Worm (Caenorhabditis elegans): ENCODE data around the gene ZC518.8.

Gene ZC518.8

DNA sequence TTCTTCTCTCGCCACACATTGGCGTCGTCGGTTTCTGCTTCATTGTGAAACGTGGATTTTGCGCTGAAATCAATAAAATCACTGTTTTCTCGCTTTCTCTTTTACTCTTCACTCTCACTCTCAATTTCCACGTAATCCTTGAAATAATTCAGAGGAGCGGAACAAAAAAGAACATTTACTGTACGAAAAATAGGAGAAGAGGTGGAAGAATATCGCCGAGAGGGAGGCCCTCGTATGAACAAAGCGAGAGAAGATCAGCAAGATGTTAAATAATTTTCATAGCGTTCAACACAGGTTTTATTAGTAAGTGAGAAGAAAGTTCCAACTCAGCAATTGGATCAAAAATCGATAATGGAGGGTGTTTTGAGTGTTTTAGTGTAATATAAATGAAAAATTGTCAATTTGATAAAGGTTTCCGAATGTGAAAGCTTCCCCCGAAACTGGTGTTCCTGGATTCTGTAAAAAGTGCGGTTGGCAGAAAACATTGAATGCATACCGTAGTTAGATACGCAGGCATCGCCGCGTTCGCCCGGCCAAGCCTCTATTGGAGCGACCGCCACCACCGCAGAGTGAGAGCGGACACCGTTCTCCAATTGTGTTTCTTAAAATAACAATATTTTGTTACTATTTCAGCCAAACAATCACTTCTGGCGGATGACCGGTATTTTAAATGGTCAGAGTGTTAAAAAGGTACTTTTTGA is at the start of gene ZC518.8, which contains the start of gene ccr-4:
TSS of gene ZC518.8 (minus strand) at position 517 of the 701 bp plus-strand sequence.
TSS of gene ccr-4 (plus strand) at position 151 of the 701 bp plus-strand sequence.
- TF ChIP-seq sox-4 (tag; optimal IDR thresholded peaks at IDR 0.05) (no peak), ceh-18 (tag; optimal IDR thresholded peaks at IDR 0.05) (no peak), T23F11.4 (GFP tag; optimal IDR thresholded peaks at IDR 0.05) (no peak), rnt-1 (tag; optimal IDR thresholded peaks at IDR 0.05) (no peak), ref-2 (tag; optimal IDR thresholded peaks at IDR 0.05) (no peak), pha-4 (tag; optimal IDR thresholded peaks at IDR 0.05) (no peak), ztf-16 (tag; optimal IDR thresholded peaks at IDR 0.05) (no peak), ceh-45 (GFP tag; IDR thresholded peaks at IDR 0.05) (no peak), unc-55 (GFP tag; optimal IDR thresholded peaks at IDR 0.05) (no peak), ceh-9 (tag; optimal IDR thresholded peaks at IDR 0.05) (no peak), ceh-6 (GFP tag; optimal IDR thresholded peaks at IDR 0.05) (no peak), sox-2 (GFP tag; IDR thresholded peaks at IDR 0.05) (no peak), pqm-1 (tag; optimal IDR thresholded peaks at IDR 0.05) (no peak), F13H6.1 (tag; optimal IDR thresholded peaks at IDR 0.05) (no peak), fax-1 (tag; optimal IDR thresholded peaks at IDR 0.05) (no peak), ets-4 (tag; optimal IDR thresholded peaks at IDR 0.05) (no peak), unc-42 (tag; optimal IDR thresholded peaks at IDR 0.05) (no peak), pax-1 (tag; optimal IDR thresholded peaks at IDR 0.05) (no peak), gmeb-2 (tag; optimal IDR thresholded peaks at IDR 0.05) (no peak), fkh-10 (GFP tag; optimal IDR thresholded peaks at IDR 0.05) (no peak)

DNA sequence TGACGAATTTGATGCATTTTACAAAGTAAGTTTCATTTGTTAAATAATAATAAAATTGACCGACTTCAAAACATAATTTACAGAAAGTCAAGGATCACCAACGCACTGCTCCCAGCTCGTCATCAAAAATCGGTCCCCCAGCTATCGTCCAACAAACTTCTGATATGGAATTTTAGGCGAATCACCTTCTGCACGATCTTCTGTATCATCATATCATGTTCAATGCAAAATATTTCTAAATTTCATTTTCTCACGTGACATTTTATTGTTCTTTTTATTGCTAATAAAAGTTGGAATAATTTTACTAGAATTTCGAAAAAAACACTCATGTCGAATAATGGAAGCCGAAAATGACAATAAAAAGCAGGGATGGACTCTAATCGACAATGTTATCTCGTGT is 48.5 kb upstream of the ZC518.8 start, which contains the start of gene acl-13:
TSS of gene acl-13 (plus strand) at position 301 of the 400 bp plus-strand sequence.
- TF ChIP-seq hlh-15 (tag; optimal IDR thresholded peaks at IDR 0.05) = no peak
- no peak for TF ChIP-seq dve-1 (tag; optimal IDR thresholded peaks at IDR 0.05)
- TF ChIP-seq C38D4.7 (GFP tag; optimal IDR thresholded peaks at IDR 0.05) = no peak
- TF ChIP-seq ama-1 (optimal IDR thresholded peaks at IDR 0.05) = no peak
- TF ChIP-seq K09A11.1 (tag; optimal IDR thresholded peaks at IDR 0.05; ENCODE audit: insufficient read depth) = no peak
- TF ChIP-seq fax-1 (tag; optimal IDR thresholded peaks at IDR 0.05) = no peak
- TF ChIP-seq tbx-2 (tag; optimal IDR thresholded peaks at IDR 0.05) = no peak
- TF ChIP-seq eyg-1 (tag; optimal IDR thresholded peaks at IDR 0.05) = no peak
- TF ChIP-seq zip-5 (tag; optimal IDR thresholded peaks at IDR 0.05) = no peak
- TF ChIP-seq elt-4 (tag; optimal IDR thresholded peaks at IDR 0.05) = no peak
- TF ChIP-seq ttx-3 (tag; optimal IDR thresholded peaks at IDR 0.05) = no peak
- no peak for TF ChIP-seq ceh-45 (GFP tag; IDR thresholded peaks at IDR 0.05)
- TF ChIP-seq hlh-6 (tag; optimal IDR thresholded peaks at IDR 0.05) = no peak
- no peak for TF ChIP-seq ceh-2 (tag; optimal IDR thresholded peaks at IDR 0.05)
- no peak for TF ChIP-seq pros-1 (tag; optimal IDR thresholded peaks at IDR 0.05)
- TF ChIP-seq dmd-4 (tag; optimal IDR thresholded peaks at IDR 0.05; ENCODE audit: borderline replicate concordance) = no peak
- TF ChIP-seq nhr-232 (tag; optimal IDR thresholded peaks at IDR 0.05) = no peak
- TF ChIP-seq pha-4 (tag; optimal IDR thresholded peaks at IDR 0.05) = no peak
- no peak for TF ChIP-seq madf-2 (tag; optimal IDR thresholded peaks at IDR 0.05)
- TF ChIP-seq ceh-18 (tag; optimal IDR thresholded peaks at IDR 0.05) = no peak

DNA sequence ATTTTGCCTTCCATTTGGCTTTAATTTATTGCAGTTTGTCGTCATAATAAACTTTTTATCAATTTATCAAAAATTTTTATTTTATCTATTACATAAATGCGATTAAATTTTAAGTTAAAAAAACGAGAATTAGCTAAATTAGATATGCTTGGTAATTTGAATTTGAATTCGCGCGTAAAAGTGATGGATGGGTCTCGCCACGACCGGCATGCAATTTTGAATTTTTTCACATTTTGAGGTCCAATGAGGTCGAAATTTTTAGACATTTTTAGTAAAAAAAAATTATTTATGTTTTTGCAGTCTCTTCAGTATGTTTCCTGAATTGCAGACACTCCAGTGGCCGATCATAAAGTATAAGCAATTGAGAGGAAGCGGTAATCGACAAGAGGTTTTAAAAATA is 46.9 kb upstream of the ZC518.8 start, which contains the start of gene dsb-1:
TSS of gene dsb-1 (plus strand) at position 301 of the 400 bp plus-strand sequence.
- no peak for TF ChIP-seq ama-1 (optimal IDR thresholded peaks at IDR 0.05)
- no peak for TF ChIP-seq ceh-2 (tag; optimal IDR thresholded peaks at IDR 0.05)
- TF ChIP-seq sox-4 (tag; optimal IDR thresholded peaks at IDR 0.05) = no peak
- no peak for TF ChIP-seq ref-2 (tag; optimal IDR thresholded peaks at IDR 0.05)
- no peak for TF ChIP-seq ceh-9 (tag; optimal IDR thresholded peaks at IDR 0.05)
- TF ChIP-seq elt-4 (tag; optimal IDR thresholded peaks at IDR 0.05) = no peak
- TF ChIP-seq dmd-4 (tag; optimal IDR thresholded peaks at IDR 0.05; ENCODE audit: borderline replicate concordance) = no peak
- no peak for TF ChIP-seq K09A11.1 (tag; optimal IDR thresholded peaks at IDR 0.05; ENCODE audit: insufficient read depth)
- TF ChIP-seq unc-42 (tag; optimal IDR thresholded peaks at IDR 0.05) = no peak
- TF ChIP-seq hlh-15 (tag; optimal IDR thresholded peaks at IDR 0.05) = no peak
- TF ChIP-seq unc-55 (GFP tag; optimal IDR thresholded peaks at IDR 0.05) = no peak
- no peak for TF ChIP-seq K02D7.2 (tag; optimal IDR thresholded peaks at IDR 0.05)
- TF ChIP-seq hlh-13 (GFP tag; optimal IDR thresholded peaks at IDR 0.05) = no peak
- no peak for TF ChIP-seq C38D4.7 (GFP tag; optimal IDR thresholded peaks at IDR 0.05)
- no peak for TF ChIP-seq pqm-1 (tag; optimal IDR thresholded peaks at IDR 0.05)
- TF ChIP-seq sox-2 (GFP tag; IDR thresholded peaks at IDR 0.05) = no peak
- no peak for TF ChIP-seq ceh-22 (tag; optimal IDR thresholded peaks at IDR 0.05)
- TF ChIP-seq ceh-31 (tag; optimal IDR thresholded peaks at IDR 0.05) = no peak
- no peak for TF ChIP-seq hlh-30 (tag; optimal IDR thresholded peaks at IDR 0.05; ENCODE audit: insufficient read depth)
- TF ChIP-seq unc-3 (GFP tag; conservative IDR thresholded peaks at IDR 0.05) = no peak
- no peak for TF ChIP-seq unc-3 (tag; optimal IDR thresholded peaks at IDR 0.05)

All from whole organism, late embryonic.